Fruit fly (Drosophila melanogaster) whole organism, prepupa: ENCODE measurements around the gene Mst77F.

Source experiments
- CG16779 ChIP-seq: fragments of 200-800 bp; sonication (Bioruptor generic); optimal IDR thresholded peaks from 3 replicates; lab custom pipeline; 2017; ENCODE audit warnings: missing biosample characterization, mild to moderate bottlenecking, missing genetic modification characterization
- CG4318 ChIP-seq: fragments of 200-800 bp; sonication (Bioruptor generic); optimal IDR thresholded peaks from 3 replicates; lab custom pipeline; 2017; ENCODE audit warnings: missing biosample characterization, mild to moderate bottlenecking, missing genetic modification characterization
- CG8632 ChIP-seq: fragments of 200-800 bp; sonication (Bioruptor generic); optimal IDR thresholded peaks from 3 replicates; lab custom pipeline; 2016; ENCODE audit warnings: missing biosample characterization, missing genetic modification characterization

dm6 chr3L:20837040-20837830 lies 19.4 kb upstream of the Mst77F start, which contains the start of gene CG13255:
- TF ChIP-seq CG16779 (tag; lab: Kevin White, UChicago) (no peak), CG8632 (GFP tag; lab: Kevin White, UChicago) (no peak), CG4318 (no peak)
